Worm (Caenorhabditis elegans): ENCODE measurements around the gene elo-9.
"Not testable (repeated sequence)": the region's sequence is repeated elsewhere in the genome, so short reads cannot be mapped to it uniquely, and the experiment has no call there.

Gene elo-9

DNA sequence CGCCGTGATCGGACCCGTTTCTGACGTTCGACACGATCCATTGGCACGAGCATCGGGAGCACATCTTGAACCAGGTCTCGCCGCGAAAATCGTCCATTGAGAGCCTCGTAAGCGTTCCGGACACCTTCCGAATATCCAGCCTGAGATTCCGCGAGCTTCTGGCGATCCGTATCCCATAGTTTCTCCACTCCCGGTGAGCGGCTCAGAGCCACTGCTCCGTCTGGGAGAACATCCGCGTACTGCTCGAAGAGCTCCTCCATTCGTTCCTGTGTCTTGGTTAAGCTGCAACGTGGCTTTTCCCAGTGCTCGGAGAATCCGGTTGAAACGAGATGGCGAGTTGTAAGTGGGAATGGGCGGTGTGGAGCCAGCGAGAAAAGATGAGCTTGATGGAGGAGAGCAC lies 41.2 kb upstream of the elo-9 start:
- TF ChIP-seq sdc-2 (tag; optimal IDR thresholded peaks at IDR 0.05), result no peak
- no peak for TF ChIP-seq pqm-1 (tag; optimal IDR thresholded peaks at IDR 0.05)
- TF ChIP-seq ceh-48 (tag; optimal IDR thresholded peaks at IDR 0.05), result no peak
- TF ChIP-seq Y22D7AL.16 (tag; optimal IDR thresholded peaks at IDR 0.05), result no peak
- TF ChIP-seq elt-4 (tag; optimal IDR thresholded peaks at IDR 0.05), result no peak
- no peak for TF ChIP-seq npax-4 (tag; optimal IDR thresholded peaks at IDR 0.05)
- no peak for TF ChIP-seq ceh-30 (tag; optimal IDR thresholded peaks at IDR 0.05)
- TF ChIP-seq ceh-2 (tag; optimal IDR thresholded peaks at IDR 0.05), result no peak
- TF ChIP-seq zip-5 (tag; optimal IDR thresholded peaks at IDR 0.05), result no peak
- TF ChIP-seq ref-2 (tag; optimal IDR thresholded peaks at IDR 0.05), result no peak
- no peak for TF ChIP-seq odd-2 (tag; optimal IDR thresholded peaks at IDR 0.05)
- TF ChIP-seq ceh-9 (tag; optimal IDR thresholded peaks at IDR 0.05), result no peak
- TF ChIP-seq C08G9.2 (tag; optimal IDR thresholded peaks at IDR 0.05), result no peak
- no peak for TF ChIP-seq ceh-24 (tag; optimal IDR thresholded peaks at IDR 0.05)
- no peak for TF ChIP-seq rnt-1 (tag; optimal IDR thresholded peaks at IDR 0.05)
- TF ChIP-seq eyg-1 (tag; optimal IDR thresholded peaks at IDR 0.05), result no peak
- no peak for TF ChIP-seq hlh-13 (GFP tag; optimal IDR thresholded peaks at IDR 0.05)
- TF ChIP-seq pat-9 (tag; optimal IDR thresholded peaks at IDR 0.05), result no peak
- TF ChIP-seq hlh-6 (tag; optimal IDR thresholded peaks at IDR 0.05), result no peak
- TF ChIP-seq tbx-7 (tag; optimal IDR thresholded peaks at IDR 0.05), result no peak

ce11 chrII:15004538-15004937 lies 40.6 kb upstream of the elo-9 start:
- TF ChIP-seq ahr-1 (tag; optimal IDR thresholded peaks at IDR 0.05) (no peak), ama-1 (optimal IDR thresholded peaks at IDR 0.05) (no peak), unc-86 (tag; optimal IDR thresholded peaks at IDR 0.05) (no peak), K09A11.1 (tag; optimal IDR thresholded peaks at IDR 0.05; ENCODE audit: insufficient read depth) (no peak), K02D7.2 (tag; optimal IDR thresholded peaks at IDR 0.05) (no peak), tbx-7 (tag; optimal IDR thresholded peaks at IDR 0.05) (no peak), ceh-31 (tag; optimal IDR thresholded peaks at IDR 0.05) (no peak), ceh-18 (tag; optimal IDR thresholded peaks at IDR 0.05) (no peak), pqm-1 (tag; optimal IDR thresholded peaks at IDR 0.05) (no peak), unc-3 (GFP tag; conservative IDR thresholded peaks at IDR 0.05) (no peak), unc-3 (tag; optimal IDR thresholded peaks at IDR 0.05) (no peak), ceh-30 (tag; optimal IDR thresholded peaks at IDR 0.05) (no peak), eyg-1 (tag; optimal IDR thresholded peaks at IDR 0.05) (no peak)

ce11 chrII:15003410-15003809 lies 39.5 kb upstream of the elo-9 start, which contains the start of gene Y53F4B.10:
Gene Y53F4B.10 (minus strand): TSS chrII:15003510.
- TF ChIP-seq K02D7.2 (tag; optimal IDR thresholded peaks at IDR 0.05) (no peak), pqm-1 (tag; optimal IDR thresholded peaks at IDR 0.05) (no peak), nhr-11 (tag; optimal IDR thresholded peaks at IDR 0.05) (no peak), ceh-18 (tag; optimal IDR thresholded peaks at IDR 0.05) (no peak), F13H6.1 (tag; optimal IDR thresholded peaks at IDR 0.05) (no peak), fkh-6 (tag; optimal IDR thresholded peaks at IDR 0.05) (no peak), ceh-6 (GFP tag; optimal IDR thresholded peaks at IDR 0.05) (no peak), npax-4 (tag; optimal IDR thresholded peaks at IDR 0.05) (no peak), ceh-30 (tag; optimal IDR thresholded peaks at IDR 0.05) (no peak), madf-2 (tag; optimal IDR thresholded peaks at IDR 0.05) (no peak), pros-1 (tag; optimal IDR thresholded peaks at IDR 0.05) (no peak), ceh-14 (tag; optimal IDR thresholded peaks at IDR 0.05) (no peak)

DNA sequence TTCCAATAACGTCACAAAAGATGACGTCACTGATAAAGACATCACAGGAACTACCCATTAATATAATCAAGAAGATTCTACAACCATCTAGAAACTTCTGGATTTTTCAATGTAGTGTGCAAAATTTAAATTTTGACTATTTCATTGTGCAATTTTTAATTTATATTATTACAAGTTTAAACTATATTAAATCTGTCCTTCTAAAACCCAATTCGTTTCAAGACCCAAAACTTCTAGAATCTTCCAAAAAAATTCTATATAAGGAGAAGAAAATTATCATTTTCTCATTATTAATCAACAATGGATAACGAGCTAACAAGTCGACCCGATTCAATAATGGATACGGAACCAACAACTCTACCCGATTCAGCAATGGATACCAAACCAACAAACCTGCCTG lies 28.7 kb upstream of the elo-9 start, which contains the start of gene Y53F4B.7:
Gene Y53F4B.7 (plus strand): TSS at position 301 of the 400 bp plus-strand sequence.
- not testable (repeated sequence) for TF ChIP-seq C38D4.7 (GFP tag; optimal IDR thresholded peaks at IDR 0.05); ceh-31 (tag; optimal IDR thresholded peaks at IDR 0.05); ceh-48 (tag; optimal IDR thresholded peaks at IDR 0.05)
